Worm (Caenorhabditis elegans): ENCODE results near the gene fbxa-6.
A peak's percentile ranks its signal among the peaks of the same experiment; 100 is the strongest.

fbxa-6 gene

ce11 chrIII:16797-17196 is 13.9 kb upstream of the fbxa-6 start:
- TF ChIP-seq egl-18 (GFP tag; IDR thresholded peaks at IDR 0.05) (no peak), ztf-25 (GFP tag; IDR thresholded peaks at IDR 0.05) (no peak), unc-130 (GFP tag; optimal IDR thresholded peaks at IDR 0.05) (no peak), mxl-1 (tag; optimal IDR thresholded peaks at IDR 0.05) (no peak), C17E4.6 (GFP tag; IDR thresholded peaks at IDR 0.05) (no peak), ama-1 (optimal IDR thresholded peaks at IDR 0.05) (no peak), ama-1 (GFP tag; optimal IDR thresholded peaks at IDR 0.05) (no peak), tbx-9 (tag; optimal IDR thresholded peaks at IDR 0.05; ENCODE audit: borderline replicate concordance) (no peak), K11D2.4 (GFP tag; IDR thresholded peaks at IDR 0.05) (no peak), ccch-3 (GFP tag; optimal IDR thresholded peaks at IDR 0.05) (no peak), nfyb-1 (GFP tag; IDR thresholded peaks at IDR 0.05) (no peak), Y95B8A.8 (GFP tag; IDR thresholded peaks at IDR 0.05) (no peak), attf-6 (GFP tag; IDR thresholded peaks at IDR 0.05) (no peak)

- TF ChIP-seq T26A5.8 (tag; optimal IDR thresholded peaks at IDR 0.05): no peak
- TF ChIP-seq Y53F4B.3 (GFP tag; IDR thresholded peaks at IDR 0.05): no peak
- no peak for TF ChIP-seq F37B4.10 (GFP tag; IDR thresholded peaks at IDR 0.05)
- TF ChIP-seq sea-2 (GFP tag; IDR thresholded peaks at IDR 0.05): no peak
- no peak for TF ChIP-seq mel-28 (tag; optimal IDR thresholded peaks at IDR 0.05; ENCODE audit: borderline replicate concordance)
- peak; percentile 2 for TF ChIP-seq attf-5 (GFP tag; optimal IDR thresholded peaks at IDR 0.05)
- TF ChIP-seq athp-1 (tag; optimal IDR thresholded peaks at IDR 0.05): no peak
- no peak for TF ChIP-seq tbx-9 (tag; optimal IDR thresholded peaks at IDR 0.05; ENCODE audit: borderline replicate concordance)
- no peak for TF ChIP-seq nhr-27 (tag; optimal IDR thresholded peaks at IDR 0.05)
- TF ChIP-seq nhr-80 (tag; optimal IDR thresholded peaks at IDR 0.05): peak; percentile 61
- peak; percentile 81 for TF ChIP-seq hmg-1.2 (GFP tag; IDR thresholded peaks at IDR 0.05)
Observed at ce11 chrIII:15224-15822, 12.4 kb upstream of the fbxa-6 start, which contains the start of gene H10E21.1. Gene H10E21.1, plus strand, starts transcription at chrIII:15772.

ce11 chrIII:14671-15070 is 11.8 kb upstream of the fbxa-6 start, which contains the start of gene nhr-80:
Gene nhr-80, minus strand, starts transcription at chrIII:14869.
- no peak for TF ChIP-seq F33H1.4 (GFP tag; IDR thresholded peaks at IDR 0.05)
- TF ChIP-seq nhr-80 (tag; optimal IDR thresholded peaks at IDR 0.05): peak; percentile 89

- TF ChIP-seq hmg-1.2 (GFP tag; IDR thresholded peaks at IDR 0.05) (peak; percentile 81), nfya-1 (tag; optimal IDR thresholded peaks at IDR 0.05; ENCODE audit: borderline replicate concordance, insufficient read depth) (no peak), zfh-2 (GFP tag; conservative IDR thresholded peaks at IDR 0.05) (peak; percentile 57; the same call in 1 of the 2 replicates)
Observed at ce11 chrIII:14175-14574, 11.3 kb upstream of the fbxa-6 start.

Measured in whole organism, young adult.